Worm (Caenorhabditis elegans) whole organism, young adult: ENCODE results near the gene C05D11.13.
A peak's percentile ranks its signal among the peaks of the same experiment; 100 is the strongest.

Experiments used
- F10E7.11 ChIP-seq: sonication (generic microtip); optimal IDR thresholded peaks from 2 replicates; lab custom pipeline; 2017; ENCODE audit warnings: mild to moderate bottlenecking, missing genetic modification characterization, moderate library complexity, missing compliant biosample characterization
- F22D6.2 ChIP-seq: sonication (generic microtip); optimal IDR thresholded peaks from 2 replicates; lab custom pipeline; 2016; ENCODE audit warnings: mild to moderate bottlenecking, missing genetic modification characterization, missing compliant biosample characterization
- ama-1 ChIP-seq, 3 experiments: fragments of 150-350 bp in 1 of 3; sonication (generic microtip) in 2 of 3; optimal IDR thresholded peaks; 2 replicates each; lab custom pipeline; 2014 to 2018; ENCODE audit warnings: missing biosample characterization in 2 of 3, missing genetic modification characterization in 2 of 3, missing genetic modification reagents in 2 of 3
- aptf-2 ChIP-seq: fragments of 200-800 bp; sonication (Bioruptor generic); conservative IDR thresholded peaks from 2 replicates; pipeline ENCODE4 v1.3.6; 2022; ENCODE audit warnings: missing genetic modification reagents, missing genetic modification characterization, missing compliant biosample characterization
- atf-7 ChIP-seq: sonication (generic microtip); optimal IDR thresholded peaks from 2 replicates; lab custom pipeline; 2017; ENCODE audit warnings: mild to moderate bottlenecking, missing genetic modification characterization, missing compliant biosample characterization
- cebp-1 ChIP-seq, 2 experiments: fragments of 200-800 bp in 1 of 2; sonication (Bioruptor generic) in 1 of 2; sonication (generic microtip) in 1 of 2; IDR thresholded peaks in 1 of 2; optimal IDR thresholded peaks in 1 of 2; 2 replicates each; pipeline versions ENCODE4 v1.3.6 to Lab custom; 2017 to 2022; ENCODE audit warnings: missing compliant biosample characterization in 2 of 2, missing genetic modification characterization in 2 of 2, mild to moderate bottlenecking in 1 of 2, missing genetic modification reagents in 1 of 2, moderate library complexity in 1 of 2
- hlh-26 ChIP-seq: fragments of 200-800 bp; sonication (Bioruptor generic); conservative IDR thresholded peaks from 2 replicates; pipeline ENCODE4 v1.3.6; 2022; ENCODE audit warnings: missing genetic modification reagents, missing genetic modification characterization, missing compliant biosample characterization
- let-607 ChIP-seq, 2 experiments: fragments of 200-800 bp in 1 of 2; sonication (Bioruptor generic) in 1 of 2; sonication (generic microtip) in 1 of 2; optimal IDR thresholded peaks; 2 replicates each; lab custom pipeline; 2016 to 2018; ENCODE audit warnings: mild to moderate bottlenecking in 2 of 2, missing compliant biosample characterization in 2 of 2, missing genetic modification characterization in 2 of 2, moderate library complexity in 2 of 2, missing genotype in 1 of 2
- madf-3 ChIP-seq: fragments of 200-800 bp; sonication (Bioruptor generic); IDR thresholded peaks from 2 replicates; pipeline ENCODE4 v1.3.6; 2022; ENCODE audit warnings: missing genetic modification reagents, missing genetic modification characterization, missing compliant biosample characterization
- mel-28 ChIP-seq: sonication (generic microtip); optimal IDR thresholded peaks from 2 replicates; lab custom pipeline; 2016; ENCODE audit warnings: borderline replicate concordance, mild to moderate bottlenecking, missing genetic modification characterization, missing compliant biosample characterization
- nfyb-1 ChIP-seq: fragments of 200-800 bp; sonication (Bioruptor generic); IDR thresholded peaks from 2 replicates; pipeline ENCODE4 v1.3.6; 2022; ENCODE audit warnings: missing genetic modification reagents, missing genetic modification characterization, missing compliant biosample characterization
- nhr-80 ChIP-seq: sonication (generic microtip); optimal IDR thresholded peaks from 2 replicates; lab custom pipeline; 2016; ENCODE audit warnings: missing genetic modification characterization, missing compliant biosample characterization
- tlf-1 ChIP-seq: fragments of 200-800 bp; sonication (Bioruptor generic); optimal IDR thresholded peaks from 2 replicates; lab custom pipeline; 2018; ENCODE audit warnings: mild to moderate bottlenecking, missing genetic modification characterization, missing compliant biosample characterization

Gene C05D11.13

ce11 chrIII:6398124-6398523 is 46.3 kb downstream of the C05D11.13 start (continued):
- TF ChIP-seq nfyb-1 (no peak), madf-3 (no peak), aptf-2 (GFP tag; lab: Robert Waterston, UW) (no peak)
- TF ChIP-seq, all 124 proteins: peak for 0

ce11 chrIII:6396381-6396780 is 48.0 kb downstream of the C05D11.13 start:
- peak; percentile 11 for TF ChIP-seq F22D6.2 (tag; lab: Kevin White, UChicago)
- peak; percentile 82 for TF ChIP-seq nhr-80
- TF ChIP-seq atf-7: peak; percentile 57
- TF ChIP-seq cebp-1 (GFP tag; IDR thresholded peaks at IDR 0.05; lab: Robert Waterston, UW): no peak
- peak; percentile 19 for TF ChIP-seq cebp-1 (tag; optimal IDR thresholded peaks at IDR 0.05; lab: Kevin White, UChicago)
- peak in 1 of 2 experiments; percentile 45 for TF ChIP-seq let-607 (tag; optimal IDR thresholded peaks at IDR 0.05; lab: Kevin White, UChicago)
- no peak for TF ChIP-seq mel-28
- peak; percentile 10 for TF ChIP-seq tlf-1 (GFP tag; lab: Kevin White, UChicago)
- TF ChIP-seq F10E7.11 (tag; lab: Kevin White, UChicago): no peak

ce11 chrIII:6395706-6396232 is 48.6 kb downstream of the C05D11.13 start, which contains the start of gene oatr-1:
Gene oatr-1 (minus strand): TSS chrIII:6396182.
- no peak for TF ChIP-seq hlh-26 (GFP tag; lab: Robert Waterston, UW)
- TF ChIP-seq ama-1 (optimal IDR thresholded peaks at IDR 0.05; lab: Kevin White, UChicago): peak; percentile 10
- no peak for TF ChIP-seq ama-1 (GFP tag; optimal IDR thresholded peaks at IDR 0.05; lab: Kevin White, UChicago)
